Worm (Caenorhabditis elegans) whole organism, L4 larva: ENCODE data around the gene F35H12.1.

Experiments
- aly-2 ChIP-seq: sonication (generic microtip); optimal IDR thresholded peaks from 2 replicates; lab custom pipeline; 2018; ENCODE audit warnings: missing biosample characterization, missing genetic modification characterization
- jun-1 ChIP-seq: fragments of 150-350 bp; optimal IDR thresholded peaks from 2 replicates; lab custom pipeline; 2014; ENCODE audit warnings: missing biosample characterization, missing genetic modification reagents, missing genetic modification characterization
- snpc-4 ChIP-seq: fragments of 150-350 bp; optimal IDR thresholded peaks from 2 replicates; lab custom pipeline; 2014; ENCODE audit warnings: missing biosample characterization, missing genetic modification characterization

ce11 chrX:938269-938883 is 4.8 kb downstream of the F35H12.1 start, which contains the start of gene F53H8.3:
- no peak for TF ChIP-seq aly-2 (tag; lab: Kevin White, UChicago)
- TF ChIP-seq jun-1 (tag; lab: Kevin White, UChicago): no peak
- no peak for TF ChIP-seq snpc-4 (tag; lab: Kevin White, UChicago)
